Worm (Caenorhabditis elegans): ENCODE results near the gene fbxa-166.

DNA sequence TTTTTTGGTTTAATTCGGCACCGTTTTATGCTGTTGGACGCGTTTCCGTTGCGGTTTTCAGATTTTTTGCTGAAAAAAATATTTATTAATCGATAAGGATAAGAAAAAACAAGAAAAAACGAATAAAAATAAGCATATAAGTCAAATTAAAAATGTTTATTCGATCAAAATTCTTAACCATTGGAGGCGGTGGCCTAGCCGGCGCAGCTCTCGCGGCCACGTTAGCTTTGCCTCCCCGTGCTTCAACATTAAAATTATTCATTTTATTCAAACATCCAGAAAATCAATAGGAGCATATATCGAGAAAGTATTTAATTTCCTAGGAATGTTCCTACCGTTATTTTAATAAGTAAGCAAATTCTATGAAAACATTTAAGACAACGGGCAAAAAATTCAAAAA, 44.0 kb upstream of the fbxa-166 start, which contains the start of gene ZC204.14:
- TF ChIP-seq mec-3 (tag; optimal IDR thresholded peaks at IDR 0.05; ENCODE audit: borderline replicate concordance) (no peak), elt-2 (tag; optimal IDR thresholded peaks at IDR 0.05) (no peak), odd-2 (tag; optimal IDR thresholded peaks at IDR 0.05) (no peak), T23F11.4 (GFP tag; optimal IDR thresholded peaks at IDR 0.05) (no peak), ama-1 (optimal IDR thresholded peaks at IDR 0.05) (no peak), ceh-48 (tag; optimal IDR thresholded peaks at IDR 0.05) (no peak), syd-9 (tag; optimal IDR thresholded peaks at IDR 0.05) (no peak)

All from whole organism, late embryonic.